Fruit fly (Drosophila melanogaster) whole organism, embryonic: ENCODE measurements around the gene CG15643.

ENCODE experiments used
- Adf1 ChIP-seq: fragments of 200-800 bp; sonication (Bioruptor generic); IDR thresholded peaks from 2 replicates; pipeline ENCODE4 v1.3.6; 2022; ENCODE audit warnings: missing biosample characterization, missing genetic modification characterization
- Awh ChIP-seq: fragments of 200-800 bp; sonication (Bioruptor generic); IDR thresholded peaks from 2 replicates; pipeline ENCODE4, ENCODE4 v1.3.6; 2022; ENCODE audit warnings: missing biosample characterization, missing genetic modification characterization
- Bdp1 ChIP-seq: fragments of 200-800 bp; sonication (Bioruptor generic); optimal IDR thresholded peaks from 3 replicates; lab custom pipeline; 2016; ENCODE audit warnings: missing biosample characterization, missing genetic modification characterization
- CG10267 ChIP-seq: fragments of 200-800 bp; sonication (Bioruptor generic); optimal IDR thresholded peaks from 2 replicates; lab custom pipeline; 2018; ENCODE audit warnings: missing biosample characterization, mild to moderate bottlenecking, missing genetic modification characterization, moderate library complexity
- CG11398 ChIP-seq: fragments of 200-800 bp; sonication (Bioruptor generic); optimal IDR thresholded peaks from 2 replicates; lab custom pipeline; 2016; ENCODE audit warnings: missing biosample characterization, missing genetic modification characterization
- CG13624 ChIP-seq: fragments of 200-800 bp; sonication (Bioruptor generic); optimal IDR thresholded peaks from 2 replicates; lab custom pipeline; 2016; ENCODE audit warnings: missing biosample characterization, missing genetic modification characterization
- CG15269 ChIP-seq: fragments of 200-800 bp; sonication (Bioruptor generic); optimal IDR thresholded peaks from 2 replicates; lab custom pipeline; 2018; ENCODE audit warnings: missing biosample characterization, mild to moderate bottlenecking, missing genetic modification characterization, moderate library complexity
- CG15479 ChIP-seq: fragments of 200-800 bp; sonication (Bioruptor generic); optimal IDR thresholded peaks from 3 replicates; lab custom pipeline; 2019; ENCODE audit warnings: missing biosample characterization, mild to moderate bottlenecking, missing genetic modification characterization, moderate library complexity
- CG17328 ChIP-seq: fragments of 200-800 bp; sonication (Bioruptor generic); IDR thresholded peaks from 2 replicates; pipeline ENCODE4 v1.3.6; 2022; ENCODE audit warnings: missing biosample characterization, missing genetic modification characterization
- CG17361 ChIP-seq: fragments of 200-800 bp; sonication (Bioruptor generic); IDR thresholded peaks from 3 replicates; pipeline ENCODE4 v1.3.6; 2022; ENCODE audit warnings: missing biosample characterization, missing genetic modification characterization
- CG2116 ChIP-seq: fragments of 200-800 bp; sonication (Bioruptor generic); optimal IDR thresholded peaks from 3 replicates; lab custom pipeline; 2018; ENCODE audit warnings: missing biosample characterization, mild to moderate bottlenecking, missing genetic modification characterization
- CG2712 ChIP-seq: fragments of 200-800 bp; optimal IDR thresholded peaks from 3 replicates; lab custom pipeline; 2019; ENCODE audit warnings: missing biosample characterization, mild to moderate bottlenecking, missing genetic modification characterization, moderate library complexity
- CG4707 ChIP-seq: fragments of 200-800 bp; sonication (Bioruptor generic); optimal IDR thresholded peaks from 2 replicates; lab custom pipeline; 2018; ENCODE audit warnings: missing biosample characterization, mild to moderate bottlenecking, missing genetic modification characterization, moderate library complexity
- CG6254 ChIP-seq: fragments of 200-800 bp; sonication (Bioruptor generic); optimal IDR thresholded peaks from 3 replicates; lab custom pipeline; 2017; ENCODE audit warnings: mild to moderate bottlenecking, missing biosample characterization, missing genetic modification reagents, missing genetic modification characterization
- CG6272 ChIP-seq: fragments of 200-800 bp; sonication (Bioruptor generic); IDR thresholded peaks from 2 replicates; pipeline ENCODE4 v1.3.6; 2022; ENCODE audit warnings: missing biosample characterization, missing genetic modification characterization
- CG6683 ChIP-seq: fragments of 200-800 bp; sonication (Bioruptor generic); optimal IDR thresholded peaks from 2 replicates; lab custom pipeline; 2017; ENCODE audit warnings: missing biosample characterization, mild to moderate bottlenecking, missing genetic modification characterization, missing genetic modification reagents
- CG6689 ChIP-seq: fragments of 200-800 bp; sonication (Bioruptor generic); IDR thresholded peaks from 2 replicates; pipeline ENCODE4 v1.3.6; 2022; ENCODE audit warnings: missing biosample characterization, missing genetic modification characterization
- CG6791 ChIP-seq: fragments of 200-800 bp; sonication (Bioruptor generic); IDR thresholded peaks from 3 replicates; pipeline ENCODE4 v1.3.6; 2022; ENCODE audit warnings: missing biosample characterization, missing genetic modification characterization; ENCODE audit not compliant: partially characterized antibody
- E2f2 ChIP-seq: fragments of 200-800 bp; sonication (Bioruptor generic); IDR thresholded peaks from 2 replicates; pipeline ENCODE4 v1.3.6; 2022; ENCODE audit warnings: missing biosample characterization, missing genetic modification characterization
- HLHmδ ChIP-seq: fragments of 200-800 bp; sonication (Bioruptor generic); optimal IDR thresholded peaks from 2 replicates; lab custom pipeline; 2018; ENCODE audit warnings: missing biosample characterization, mild to moderate bottlenecking, missing genetic modification characterization, moderate library complexity
- Hr39 ChIP-seq: fragments of >200 bp; optimal IDR thresholded peaks from 2 replicates; lab custom pipeline; 2017
- Max ChIP-seq: fragments of 200-800 bp; sonication (Bioruptor generic); optimal IDR thresholded peaks from 2 replicates; lab custom pipeline; 2016; ENCODE audit warnings: missing biosample characterization, mild to moderate bottlenecking, missing genetic modification characterization
- NC2β ChIP-seq: fragments of 200-800 bp; sonication (Bioruptor generic); optimal IDR thresholded peaks from 2 replicates; lab custom pipeline; 2016; ENCODE audit warnings: missing biosample characterization, missing genetic modification characterization
- NFAT ChIP-seq: fragments of 200-800 bp; sonication (Bioruptor generic); IDR thresholded peaks from 2 replicates; pipeline ENCODE4 v1.3.6; 2022; ENCODE audit warnings: missing biosample characterization, missing genetic modification characterization
- Neu2 ChIP-seq: fragments of 200-800 bp; sonication (Bioruptor generic); optimal IDR thresholded peaks from 3 replicates; lab custom pipeline; 2016; ENCODE audit warnings: missing biosample characterization, missing genetic modification characterization, borderline replicate concordance
- TFAM ChIP-seq: fragments of 200-800 bp; sonication (Bioruptor generic); optimal IDR thresholded peaks from 2 replicates; lab custom pipeline; 2017; ENCODE audit warnings: missing biosample characterization, missing genetic modification characterization, inconsistent platforms
- Trl ChIP-seq, 3 experiments: fragments of >200 bp in 2 of 3; fragments of 200-800 bp in 1 of 3; sonication (Bioruptor generic) in 1 of 3; optimal IDR thresholded peaks; 2 replicates in 1 of 3; 3 replicates in 2 of 3; lab custom pipeline; 2016 to 2017; ENCODE audit warnings: missing biosample characterization in 1 of 3, missing genetic modification characterization in 1 of 3
- abd-A ChIP-seq: fragments of 200-800 bp; sonication (Bioruptor generic); optimal IDR thresholded peaks from 3 replicates; lab custom pipeline; 2019; ENCODE audit warnings: missing biosample characterization, mild to moderate bottlenecking, missing genetic modification characterization, moderate library complexity
- amos ChIP-seq: fragments of 200-800 bp; sonication (Bioruptor generic); IDR thresholded peaks from 2 replicates; pipeline ENCODE4 v1.3.6; 2022; ENCODE audit warnings: missing biosample characterization, missing genetic modification characterization; ENCODE audit not compliant: partially characterized antibody
- aop ChIP-seq: fragments of 200-800 bp; sonication (Bioruptor generic); IDR thresholded peaks from 2 replicates; pipeline ENCODE4 v1.3.6; 2022; ENCODE audit warnings: missing biosample characterization, missing genetic modification characterization
- cato ChIP-seq: fragments of 200-800 bp; sonication (Bioruptor generic); optimal IDR thresholded peaks from 2 replicates; lab custom pipeline; 2016; ENCODE audit warnings: missing biosample characterization, missing genetic modification characterization, borderline replicate concordance
- chif ChIP-seq, 2 experiments: fragments of 200-800 bp; sonication (Bioruptor generic); optimal IDR thresholded peaks; 3 replicates each; lab custom pipeline; 2016; ENCODE audit warnings: missing biosample characterization in 2 of 2, missing genetic modification characterization in 2 of 2
- dpn ChIP-seq, 2 experiments: fragments of 200-800 bp; sonication (Bioruptor generic); optimal IDR thresholded peaks; 3 replicates each; lab custom pipeline; 2016; ENCODE audit warnings: missing biosample characterization in 2 of 2, missing genetic modification characterization in 2 of 2
- esg ChIP-seq: fragments of 200-800 bp; sonication (Bioruptor generic); conservative IDR thresholded peaks from 2 replicates; pipeline ENCODE4 v1.3.6; 2022; ENCODE audit warnings: missing biosample characterization, missing genetic modification characterization
- eve ChIP-seq, 2 experiments: fragments of >200 bp; optimal IDR thresholded peaks; 2 replicates each; lab custom pipeline; 2017; ENCODE audit warnings: missing biosample characterization in 2 of 2, missing genetic modification characterization in 2 of 2
- gce ChIP-seq: fragments of 200-800 bp; sonication (Bioruptor generic); IDR thresholded peaks from 3 replicates; pipeline ENCODE4 v1.3.6; 2022; ENCODE audit warnings: missing biosample characterization, missing genetic modification characterization
- gt ChIP-seq: fragments of 200-800 bp; sonication (Bioruptor generic); IDR thresholded peaks from 2 replicates; pipeline ENCODE4 v1.3.6; 2022; ENCODE audit warnings: missing biosample characterization, missing genetic modification characterization
- hth ChIP-seq: fragments of >200 bp; optimal IDR thresholded peaks from 2 replicates; lab custom pipeline; 2017; ENCODE audit warnings: inconsistent platforms
- klu ChIP-seq: fragments of 200-800 bp; sonication (Bioruptor generic); IDR thresholded peaks from 2 replicates; pipeline ENCODE4 v1.3.6; 2022; ENCODE audit warnings: missing biosample characterization, missing genetic modification characterization
- pita ChIP-seq: fragments of 200-800 bp; sonication (Bioruptor generic); optimal IDR thresholded peaks from 2 replicates; lab custom pipeline; 2017; ENCODE audit warnings: missing biosample characterization, mild to moderate bottlenecking, missing genetic modification characterization
- prd ChIP-seq, 3 experiments: fragments of >200 bp in 2 of 3; fragments of 200-800 bp in 1 of 3; sonication (Bioruptor generic) in 1 of 3; optimal IDR thresholded peaks in 2 of 3; IDR thresholded peaks in 1 of 3; 2 replicates in 2 of 3; 3 replicates in 1 of 3; pipeline versions ENCODE4 v1.3.6 to Lab custom; 2017 to 2022; ENCODE audit warnings: missing biosample characterization in 1 of 3, missing genetic modification characterization in 1 of 3
- sens ChIP-seq: fragments of 200-800 bp; sonication (Bioruptor generic); peaks from one replicate; lab custom pipeline; 2016; ENCODE audit warnings: missing biosample characterization, missing genetic modification characterization
- sug ChIP-seq: fragments of 200-800 bp; optimal IDR thresholded peaks from 2 replicates; lab custom pipeline; 2019; ENCODE audit warnings: missing biosample characterization, mild to moderate bottlenecking, missing genetic modification characterization, moderate library complexity
- tgo ChIP-seq: fragments of 200-800 bp; sonication (Bioruptor generic); IDR thresholded peaks from 3 replicates; pipeline ENCODE4 v1.3.6; 2022; ENCODE audit warnings: missing biosample characterization, missing genetic modification characterization
- tin ChIP-seq: fragments of 200-800 bp; sonication (Bioruptor generic); optimal IDR thresholded peaks from 3 replicates; lab custom pipeline; 2016; ENCODE audit warnings: missing biosample characterization, missing genetic modification characterization
- tio ChIP-seq: fragments of 200-800 bp; sonication (Bioruptor generic); optimal IDR thresholded peaks from 2 replicates; lab custom pipeline; 2017; ENCODE audit warnings: missing biosample characterization, missing genetic modification characterization, inconsistent platforms
- ttk ChIP-seq: fragments of 200-800 bp; sonication (Bioruptor generic); IDR thresholded peaks from 2 replicates; pipeline ENCODE4 v2.1.2; 2022; ENCODE audit warnings: missing biosample characterization, missing genetic modification characterization
- twi ChIP-seq: fragments of 200-800 bp; optimal IDR thresholded peaks from 2 replicates; lab custom pipeline; 2019; ENCODE audit warnings: missing biosample characterization, mild to moderate bottlenecking, missing genetic modification characterization, moderate library complexity
- tx ChIP-seq: fragments of 200-800 bp; sonication (Bioruptor generic); optimal IDR thresholded peaks from 2 replicates; lab custom pipeline; 2016; ENCODE audit warnings: missing biosample characterization, missing genetic modification characterization
- z ChIP-seq: fragments of 200-800 bp; sonication (Bioruptor generic); IDR thresholded peaks from 3 replicates; pipeline ENCODE4 v1.3.6; 2022; ENCODE audit warnings: missing biosample characterization, missing genetic modification characterization
- zf30C ChIP-seq: fragments of 200-800 bp; sonication (Bioruptor generic); optimal IDR thresholded peaks from 3 replicates; lab custom pipeline; 2018; ENCODE audit warnings: missing biosample characterization, mild to moderate bottlenecking, missing genetic modification characterization

Gene CG15643

dm6 chrX:15579579-15579978, 7.6 kb upstream of the CG15643 start (continued):
- peak; percentile 76 for TF ChIP-seq CG4707 (GFP tag; lab: Kevin White, UChicago)
- peak; percentile 93 for TF ChIP-seq CG17328 (GFP tag; lab: Robert Waterston, UW)
- TF ChIP-seq tgo (GFP tag; lab: Robert Waterston, UW): peak; percentile 89
- peak; percentile 87 for TF ChIP-seq gce (GFP tag; lab: Robert Waterston, UW)
- no peak for TF ChIP-seq zf30C (GFP tag; lab: Kevin White, UChicago)
- peak; percentile 80; the same call in 1 of the 2 replicates for TF ChIP-seq aop (GFP tag; lab: Robert Waterston, UW)
- TF ChIP-seq Awh (GFP tag; lab: Robert Waterston, UW): peak; percentile 90
- no peak for TF ChIP-seq tio (GFP tag; lab: Kevin White, UChicago)
- TF ChIP-seq prd (optimal IDR thresholded peaks at IDR 0.05; lab: Kevin White, UChicago): no peak
- TF ChIP-seq prd (GFP tag; IDR thresholded peaks at IDR 0.05; lab: Robert Waterston, UW): peak; percentile 96
- peak; percentile 27 for TF ChIP-seq TFAM (GFP tag; lab: Kevin White, UChicago)
- TF ChIP-seq eve (GFP tag; optimal IDR thresholded peaks at IDR 0.05; lab: Kevin White, UChicago): no peak
- peak; percentile 90 to 92 for TF ChIP-seq chif (GFP tag; optimal IDR thresholded peaks at IDR 0.05; lab: Kevin White, UChicago)
- peak; percentile 95 for TF ChIP-seq CG13624 (GFP tag; lab: Kevin White, UChicago)
- TF ChIP-seq CG15269: peak; percentile 94
- TF ChIP-seq Bdp1 (GFP tag; lab: Kevin White, UChicago): peak; percentile 79
- peak; percentile 82 for TF ChIP-seq CG6254 (GFP tag; lab: Kevin White, UChicago)
- TF ChIP-seq CG2712 (tag; lab: Kevin White, UChicago): peak; percentile 90
- peak; percentile 0 for TF ChIP-seq CG15479 (GFP tag; lab: Kevin White, UChicago)
- TF ChIP-seq Max (GFP tag; lab: Kevin White, UChicago): peak; percentile 83
- TF ChIP-seq Hr39 (lab: Kevin White, UChicago): no peak
- peak; percentile 86 for TF ChIP-seq CG17361 (GFP tag; lab: Robert Waterston, UW)
- TF ChIP-seq CG6683 (GFP tag; lab: Kevin White, UChicago): peak; percentile 81
- TF ChIP-seq CG6272 (GFP tag; lab: Robert Waterston, UW): peak; percentile 86
- peak; percentile 82 for TF ChIP-seq ttk (GFP tag; lab: Robert Waterston, UW)
- peak; percentile 80 for TF ChIP-seq twi (tag; lab: Kevin White, UChicago)
- peak; percentile 78 for TF ChIP-seq CG10267 (tag; lab: Kevin White, UChicago)
- TF ChIP-seq NC2β (GFP tag; lab: Kevin White, UChicago): peak; percentile 86
- peak; percentile 86 for TF ChIP-seq CG11398
- TF ChIP-seq sug (tag; lab: Kevin White, UChicago): peak; percentile 86
- TF ChIP-seq cato (GFP tag; lab: Kevin White, UChicago): peak; percentile 61
- TF ChIP-seq sens: peak; percentile 98
- TF ChIP-seq CG6689 (GFP tag; lab: Robert Waterston, UW): peak; percentile 89
- 0 out of 2 replicates have a peak, but pooled peaks have one; percentile 64 for TF ChIP-seq gt (GFP tag; lab: Robert Waterston, UW)
- TF ChIP-seq esg (GFP tag; lab: Robert Waterston, UW): peak; percentile 92
- TF ChIP-seq amos (GFP tag; lab: Robert Waterston, UW): no peak
- TF ChIP-seq z (GFP tag; lab: Robert Waterston, UW): peak; percentile 54; the same call in 1 of the 3 replicates
- TF ChIP-seq hth (lab: Kevin White, UChicago): no peak
- peak; percentile 49 for TF ChIP-seq CG2116 (GFP tag; lab: Kevin White, UChicago)
- TF ChIP-seq klu (GFP tag; lab: Robert Waterston, UW): peak; percentile 76
- peak; percentile 78 for TF ChIP-seq Adf1
- TF ChIP-seq Neu2 (GFP tag; lab: Kevin White, UChicago): peak; percentile 40
- no peak for TF ChIP-seq abd-A (tag; lab: Kevin White, UChicago)
- TF ChIP-seq HLHmδ (GFP tag; lab: Kevin White, UChicago): peak; percentile 24
- peak; percentile 92 for TF ChIP-seq tin (GFP tag; lab: Kevin White, UChicago)
- peak; percentile 87 for TF ChIP-seq tx
- TF ChIP-seq pita (GFP tag; lab: Kevin White, UChicago): no peak
- TF ChIP-seq CG6791 (GFP tag; lab: Robert Waterston, UW): no peak
- no peak for TF ChIP-seq Trl (optimal IDR thresholded peaks at IDR 0.05; lab: Kevin White, UChicago)
- peak; percentile 93 for TF ChIP-seq Trl (GFP tag; optimal IDR thresholded peaks at IDR 0.05; lab: Kevin White, UChicago)
- peak; percentile 70 for TF ChIP-seq E2f2 (GFP tag; lab: Robert Waterston, UW)
- TF ChIP-seq NFAT (GFP tag; lab: Robert Waterston, UW): peak; percentile 96
- peak; percentile 93 to 96 for TF ChIP-seq dpn (GFP tag; optimal IDR thresholded peaks at IDR 0.05; lab: Kevin White, UChicago)
